Worm (Caenorhabditis elegans) whole organism, L1 larva: ENCODE data around the gene alg-1.

ENCODE experiments used
- C04F5.9 ChIP-seq: sonication (generic microtip); optimal IDR thresholded peaks from 2 replicates; lab custom pipeline; 2016; ENCODE audit warnings: missing genetic modification characterization, missing compliant biosample characterization
- C16A3.4 ChIP-seq: fragments of 150-350 bp; optimal IDR thresholded peaks from 2 replicates; lab custom pipeline; 2014; ENCODE audit warnings: missing biosample characterization, missing genetic modification characterization
- Y116A8C.19 ChIP-seq: sonication (generic microtip); optimal IDR thresholded peaks from 2 replicates; lab custom pipeline; 2016; ENCODE audit warnings: missing compliant biosample characterization, missing genetic modification characterization, borderline replicate concordance
- aly-2 ChIP-seq: fragments of 150-350 bp; optimal IDR thresholded peaks from 2 replicates; lab custom pipeline; 2014; ENCODE audit warnings: missing biosample characterization, missing genetic modification characterization
- ceh-8 ChIP-seq: fragments of 200-800 bp; sonication (Bioruptor generic); optimal IDR thresholded peaks from 2 replicates; lab custom pipeline; 2018; ENCODE audit warnings: mild to moderate bottlenecking, missing genetic modification characterization, moderate library complexity, missing compliant biosample characterization
- ceh-82 ChIP-seq, 3 experiments: fragments of 150-350 bp in 1 of 3; sonication (generic microtip) in 2 of 3; optimal IDR thresholded peaks; 2 replicates each; lab custom pipeline; 2014 to 2017; ENCODE audit warnings: missing biosample characterization in 3 of 3, missing genetic modification characterization in 3 of 3
- ces-1 ChIP-seq: fragments of 150-350 bp; optimal IDR thresholded peaks from 2 replicates; lab custom pipeline; 2014; ENCODE audit warnings: missing biosample characterization, missing genetic modification reagents, missing genetic modification characterization
- dpl-1 ChIP-seq, 3 experiments: fragments of 150-350 bp in 2 of 3; sonication (generic microtip) in 1 of 3; optimal IDR thresholded peaks; 2 replicates each; lab custom pipeline; 2014 to 2017; ENCODE audit warnings: missing biosample characterization in 3 of 3, missing genetic modification characterization in 3 of 3, missing genetic modification reagents in 3 of 3
- dsc-1 ChIP-seq: sonication (generic microtip); optimal IDR thresholded peaks from 2 replicates; lab custom pipeline; 2016; ENCODE audit warnings: mild to moderate bottlenecking, missing genetic modification characterization, missing compliant biosample characterization
- efl-1 ChIP-seq, 4 experiments: fragments of 150-350 bp; optimal IDR thresholded peaks in 3 of 4; peaks in 1 of 4; 1 replicate in 1 of 4; 2 replicates in 3 of 4; lab custom pipeline; 2014; ENCODE audit warnings: missing biosample characterization in 2 of 4, missing genetic modification characterization in 2 of 4, missing genetic modification reagents in 2 of 4
- efl-3 ChIP-seq: fragments of 200-800 bp; sonication (Bioruptor generic); optimal IDR thresholded peaks from 2 replicates; lab custom pipeline; 2018; ENCODE audit warnings: mild to moderate bottlenecking, missing genetic modification characterization, missing compliant biosample characterization
- egl-27 ChIP-seq, 2 experiments: fragments of 150-350 bp in 1 of 2; sonication (generic microtip); optimal IDR thresholded peaks; 3 replicates each; lab custom pipeline; 2017 to 2018; ENCODE audit warnings: missing biosample characterization in 2 of 2, missing genetic modification characterization in 2 of 2, missing genetic modification reagents in 2 of 2
- elt-2 ChIP-seq: sonication (generic microtip); optimal IDR thresholded peaks from 2 replicates; lab custom pipeline; 2016; ENCODE audit warnings: missing genetic modification characterization, mild to moderate bottlenecking, inconsistent platforms, missing compliant biosample characterization, missing genetic modification reagents
- elt-3 ChIP-seq, 6 experiments: fragments of 150-350 bp in 1 of 6; sonication (generic microtip); optimal IDR thresholded peaks; 2 replicates each; lab custom pipeline; 2017 to 2018; ENCODE audit warnings: missing biosample characterization in 6 of 6, missing genetic modification characterization in 6 of 6, inconsistent platforms in 1 of 6
- fkh-10 ChIP-seq: sonication (generic microtip); optimal IDR thresholded peaks from 2 replicates; lab custom pipeline; 2017; ENCODE audit warnings: missing biosample characterization, missing genetic modification reagents, missing genetic modification characterization
- fos-1 ChIP-seq: fragments of 150-350 bp; optimal IDR thresholded peaks from 2 replicates; lab custom pipeline; 2014; ENCODE audit warnings: missing biosample characterization, missing genetic modification characterization
- grh-1 ChIP-seq: fragments of 200-800 bp; sonication (Bioruptor generic); IDR thresholded peaks from 2 replicates; pipeline ENCODE4 v1.3.6; 2022; ENCODE audit warnings: missing genetic modification reagents, missing genetic modification characterization, missing compliant biosample characterization
- hlh-17 ChIP-seq: fragments of 200-800 bp; sonication (Bioruptor generic); optimal IDR thresholded peaks from 2 replicates; lab custom pipeline; 2018; ENCODE audit warnings: missing genetic modification characterization, mild to moderate bottlenecking, missing compliant biosample characterization, moderate library complexity, borderline replicate concordance
- irx-1 ChIP-seq: sonication (generic microtip); optimal IDR thresholded peaks from 2 replicates; lab custom pipeline; 2016; ENCODE audit warnings: missing genetic modification characterization, missing compliant biosample characterization
- isw-1 ChIP-seq: fragments of 200-800 bp; sonication (Bioruptor generic); IDR thresholded peaks from 2 replicates; pipeline ENCODE4 v1.3.6; 2022; ENCODE audit warnings: missing genetic modification characterization, missing compliant biosample characterization
- jun-1 ChIP-seq: fragments of 150-350 bp; optimal IDR thresholded peaks from 2 replicates; lab custom pipeline; 2014; ENCODE audit warnings: missing biosample characterization, missing genetic modification reagents, missing genetic modification characterization
- lin-14 ChIP-seq: fragments of 200-800 bp; sonication (Bioruptor generic); optimal IDR thresholded peaks from 2 replicates; lab custom pipeline; 2018; ENCODE audit warnings: mild to moderate bottlenecking, missing genetic modification characterization, moderate library complexity, missing compliant biosample characterization
- lin-15B ChIP-seq: fragments of 150-350 bp; sonication (generic microtip); optimal IDR thresholded peaks from 3 replicates; lab custom pipeline; 2014; ENCODE audit warnings: missing biosample characterization, missing genetic modification characterization
- lin-35 ChIP-seq, 2 experiments: fragments of 150-350 bp; optimal IDR thresholded peaks; 2 replicates each; lab custom pipeline; 2014; ENCODE audit warnings: missing biosample characterization in 2 of 2, missing genetic modification characterization in 2 of 2, missing genetic modification reagents in 2 of 2
- lir-3 ChIP-seq: sonication (generic microtip); optimal IDR thresholded peaks from 2 replicates; lab custom pipeline; 2016; ENCODE audit warnings: mild to moderate bottlenecking, missing genetic modification characterization, moderate library complexity, missing compliant biosample characterization; ENCODE audit not compliant: poor library complexity
- mef-2 ChIP-seq: fragments of 150-350 bp; optimal IDR thresholded peaks from 2 replicates; lab custom pipeline; 2014; ENCODE audit warnings: missing biosample characterization, missing genetic modification characterization
- mep-1 ChIP-seq: fragments of 150-350 bp; optimal IDR thresholded peaks from 2 replicates; lab custom pipeline; 2014; ENCODE audit warnings: missing biosample characterization, missing genetic modification characterization
- nhr-20 ChIP-seq: sonication (generic microtip); optimal IDR thresholded peaks from 2 replicates; lab custom pipeline; 2016; ENCODE audit warnings: mild to moderate bottlenecking, missing genetic modification characterization, missing compliant biosample characterization
- nhr-28 ChIP-seq: fragments of 150-350 bp; optimal IDR thresholded peaks from 2 replicates; lab custom pipeline; 2014; ENCODE audit warnings: missing biosample characterization, missing genetic modification characterization
- nhr-47 ChIP-seq: sonication (generic microtip); optimal IDR thresholded peaks from 2 replicates; lab custom pipeline; 2016; ENCODE audit warnings: mild to moderate bottlenecking, missing genetic modification characterization, moderate library complexity, missing compliant biosample characterization
- nhr-71 ChIP-seq: sonication (generic microtip); optimal IDR thresholded peaks from 2 replicates; lab custom pipeline; 2016; ENCODE audit warnings: mild to moderate bottlenecking, missing genetic modification characterization, moderate library complexity, missing compliant biosample characterization
- nhr-84 ChIP-seq: sonication (generic microtip); optimal IDR thresholded peaks from 2 replicates; lab custom pipeline; 2017; ENCODE audit warnings: missing biosample characterization, missing genetic modification characterization
- nhr-85 ChIP-seq: sonication (generic microtip); peaks from one replicate; lab custom pipeline; 2016; ENCODE audit warnings: missing genetic modification characterization, inconsistent platforms, missing compliant biosample characterization
- snu-23 ChIP-seq: sonication (generic microtip); optimal IDR thresholded peaks from 2 replicates; lab custom pipeline; 2016; ENCODE audit warnings: missing genetic modification characterization, missing compliant biosample characterization
- sptf-1 ChIP-seq: fragments of 150-350 bp; optimal IDR thresholded peaks from 2 replicates; lab custom pipeline; 2014; ENCODE audit warnings: missing biosample characterization, missing genetic modification characterization
- sup-37 ChIP-seq: fragments of 200-800 bp; sonication (Bioruptor generic); optimal IDR thresholded peaks from 2 replicates; lab custom pipeline; 2018; ENCODE audit warnings: mild to moderate bottlenecking, missing genetic modification characterization, missing compliant biosample characterization
- tbx-2 ChIP-seq: sonication (generic microtip); optimal IDR thresholded peaks from 2 replicates; lab custom pipeline; 2016; ENCODE audit warnings: missing genetic modification characterization, missing compliant biosample characterization
- tlp-1 ChIP-seq: fragments of 150-350 bp; optimal IDR thresholded peaks from 2 replicates; lab custom pipeline; 2014; ENCODE audit warnings: missing biosample characterization, missing genetic modification characterization
- unc-30 ChIP-seq: sonication (generic microtip); optimal IDR thresholded peaks from 2 replicates; lab custom pipeline; 2017; ENCODE audit warnings: missing biosample characterization, missing genetic modification characterization
- xbp-1 ChIP-seq: sonication (generic microtip); optimal IDR thresholded peaks from 2 replicates; lab custom pipeline; 2016; ENCODE audit warnings: missing genetic modification characterization, missing compliant biosample characterization
- ztf-11 ChIP-seq, 2 experiments: sonication (generic microtip); optimal IDR thresholded peaks; 2 replicates each; lab custom pipeline; 2016 to 2017; ENCODE audit warnings: missing genetic modification characterization in 2 of 2, missing biosample characterization in 1 of 2, missing compliant biosample characterization in 1 of 2

alg-1 gene

DNA sequence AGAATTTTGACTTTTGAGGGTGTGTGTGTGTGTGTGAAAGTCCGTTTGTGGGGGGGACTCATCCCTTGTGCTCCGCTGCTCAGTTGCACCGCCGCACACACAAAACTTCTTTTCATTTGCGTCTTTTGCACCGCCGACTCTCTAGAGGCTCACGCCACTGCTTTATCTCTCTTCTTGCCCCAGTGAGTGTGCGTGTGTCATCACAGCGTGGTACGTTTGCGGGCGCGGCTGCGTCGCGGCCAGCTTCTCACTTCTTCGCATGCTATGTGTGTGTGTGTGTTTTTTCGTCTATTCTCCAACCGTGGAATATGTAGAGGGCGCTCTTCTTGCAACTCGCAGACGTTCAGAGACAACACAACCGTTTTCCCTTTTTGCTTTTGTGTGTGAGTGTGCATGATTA is 3.4 kb upstream of the alg-1 start (continued):
- no peak for TF ChIP-seq nhr-84
- TF ChIP-seq nhr-28 (tag; lab: Kevin White, UChicago): no peak
- no peak for TF ChIP-seq lin-15B
- peak; percentile 73 for TF ChIP-seq nhr-71
- no peak for TF ChIP-seq nhr-85 (tag; lab: Kevin White, UChicago)
- TF ChIP-seq C16A3.4 (tag; lab: Kevin White, UChicago): peak; percentile 24
- 0 out of 2 replicates have a peak, but pooled peaks have one; percentile 14 for TF ChIP-seq isw-1 (GFP tag; lab: Robert Waterston, UW)
- peak; percentile 62 for TF ChIP-seq snu-23 (GFP tag; lab: Kevin White, UChicago)

DNA sequence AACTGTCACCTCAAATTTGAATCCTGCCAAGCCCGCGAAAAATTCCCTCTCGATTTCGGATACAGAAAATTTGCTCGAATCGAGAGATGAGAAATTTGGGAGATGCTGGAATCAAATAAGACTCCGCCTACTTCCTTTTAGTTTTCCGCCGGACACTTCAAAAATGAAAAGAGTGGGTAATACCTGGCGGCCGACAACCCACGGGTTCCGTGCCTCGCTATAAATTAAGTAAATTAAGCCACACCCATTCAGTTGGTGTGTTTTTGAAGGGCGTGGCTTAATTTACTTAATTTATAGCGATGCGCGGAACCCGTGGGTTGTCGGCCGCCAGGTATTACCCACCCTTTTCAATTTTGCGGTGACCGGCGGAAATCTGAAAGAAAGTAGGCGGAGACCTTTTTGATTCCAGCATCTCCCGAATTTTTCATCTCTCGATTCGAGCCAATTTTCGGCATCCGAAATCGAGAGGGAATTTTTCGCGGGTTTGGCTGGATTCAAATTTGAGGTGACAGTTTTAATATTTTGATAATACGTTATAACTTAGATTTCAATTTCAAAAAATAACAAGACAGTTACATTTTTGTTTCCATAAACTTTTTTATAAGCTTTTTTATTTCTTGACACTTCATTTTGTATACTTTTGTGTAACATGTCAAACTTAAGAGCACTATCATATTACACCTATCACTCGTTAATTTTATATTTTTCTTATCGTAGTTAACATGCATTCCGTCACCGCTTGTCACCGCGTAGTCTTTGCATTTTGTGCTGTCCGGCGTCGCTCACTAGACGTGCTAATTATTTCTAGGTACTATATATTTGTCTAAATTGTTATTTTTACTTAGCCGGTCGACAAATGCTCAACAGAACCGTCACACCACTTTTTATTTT is 2.0 kb upstream of the alg-1 start:
- TF ChIP-seq elt-2 (tag; lab: Kevin White, UChicago) (peak; percentile 25), dpl-1 (GFP tag; optimal IDR thresholded peaks at IDR 0.05; lab: Kevin White, UChicago) (no peak)

DNA sequence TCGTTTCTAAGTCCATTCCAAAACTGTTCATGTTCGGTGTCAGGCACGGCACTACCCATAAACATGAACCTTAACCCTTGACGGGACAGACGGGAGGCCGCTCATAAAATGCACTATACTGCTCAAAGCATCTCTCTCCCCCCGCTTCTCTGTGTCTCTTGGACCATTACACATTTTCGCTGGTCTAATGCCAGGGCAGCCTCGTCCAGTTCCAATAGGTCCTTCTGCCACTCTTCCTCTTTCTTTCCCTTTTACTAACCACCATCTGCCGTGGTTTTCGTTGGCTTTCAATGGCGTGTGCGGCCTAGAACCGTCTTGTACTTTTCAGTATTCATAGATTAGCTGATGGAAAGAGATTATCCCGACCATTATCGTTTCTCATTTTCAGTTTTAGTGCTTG is 743 bp upstream of the alg-1 start:
- peak in 1 of 3 experiments; percentile 1 for TF ChIP-seq ceh-82 (tag; optimal IDR thresholded peaks at IDR 0.05; lab: Kevin White, UChicago)
- TF ChIP-seq dsc-1 (tag; lab: Kevin White, UChicago): peak; percentile 22
- no peak for TF ChIP-seq efl-1 (optimal IDR thresholded peaks at IDR 0.05; lab: Kevin White, UChicago)
- peak in 1 of 2 experiments; percentile 36 for TF ChIP-seq efl-1 (GFP tag; optimal IDR thresholded peaks at IDR 0.05 in 1 of 2; lab: Kevin White, UChicago)
- no peak for TF ChIP-seq mep-1
- TF ChIP-seq ztf-11 (tag; optimal IDR thresholded peaks at IDR 0.05; lab: Kevin White, UChicago): peak in 1 of 2 experiments; percentile 9
- peak; percentile 20 for TF ChIP-seq lin-14 (GFP tag; lab: Kevin White, UChicago)
- no peak for TF ChIP-seq elt-3 (tag; optimal IDR thresholded peaks at IDR 0.05; lab: Kevin White, UChicago)
- no peak for TF ChIP-seq nhr-20

DNA sequence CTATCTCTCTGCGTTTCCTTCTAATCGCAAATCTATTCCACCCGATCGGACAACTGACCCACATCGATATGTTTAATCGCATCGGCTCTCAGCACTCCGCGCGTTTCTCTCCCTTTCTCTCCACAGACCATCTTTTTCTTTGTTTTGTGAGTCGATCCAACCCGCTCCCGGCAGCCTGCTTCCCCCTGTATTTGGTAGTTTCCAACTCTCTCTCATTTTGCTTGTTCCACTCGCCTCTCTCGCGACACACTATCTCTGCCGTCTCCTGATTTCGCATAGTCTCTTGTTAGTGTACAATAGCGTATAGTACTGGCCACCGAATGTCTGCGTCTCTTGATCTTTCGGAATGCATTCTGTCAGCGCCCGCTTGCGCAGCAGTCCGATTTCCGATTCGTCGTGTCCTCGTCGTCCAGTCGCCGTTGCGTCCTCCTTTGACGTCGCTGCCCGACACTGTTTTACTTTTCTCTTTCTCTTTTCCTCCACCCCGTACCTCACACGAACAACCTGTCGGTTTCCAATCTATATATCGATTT is 1.8 kb downstream of the alg-1 start:
- TF ChIP-seq dpl-1 (GFP tag; optimal IDR thresholded peaks at IDR 0.05; lab: Kevin White, UChicago) (no peak), nhr-47 (tag; lab: Kevin White, UChicago) (peak; percentile 58), C16A3.4 (tag; lab: Kevin White, UChicago) (peak; percentile 22), ces-1 (GFP tag; lab: Kevin White, UChicago) (no peak), sptf-1 (tag; lab: Kevin White, UChicago) (no peak), grh-1 (GFP tag; lab: Robert Waterston, UW) (peak; percentile 74), jun-1 (tag; lab: Kevin White, UChicago) (peak; percentile 44), nhr-71 (peak; percentile 73), nhr-28 (tag; lab: Kevin White, UChicago) (no peak), fos-1 (tag; lab: Kevin White, UChicago) (peak; percentile 34), elt-2 (tag; lab: Kevin White, UChicago) (no peak), xbp-1 (tag; lab: Kevin White, UChicago) (peak; percentile 40), mep-1 (peak; percentile 54), C04F5.9 (no peak), sup-37 (no peak), lin-35 (GFP tag; optimal IDR thresholded peaks at IDR 0.05; lab: Kevin White, UChicago) (peak; percentile 6 to 63), elt-3 (tag; optimal IDR thresholded peaks at IDR 0.05; lab: Kevin White, UChicago) (peak in 4 of 6 experiments; percentile 56 to 76 (median 68)), efl-3 (GFP tag; lab: Kevin White, UChicago) (no peak), tlp-1 (tag; lab: Kevin White, UChicago) (no peak), ceh-8 (GFP tag; lab: Kevin White, UChicago) (no peak), snu-23 (GFP tag; lab: Kevin White, UChicago) (peak; percentile 68), mef-2 (no peak), hlh-17 (GFP tag; lab: Kevin White, UChicago) (no peak), ceh-82 (tag; optimal IDR thresholded peaks at IDR 0.05; lab: Kevin White, UChicago) (peak; percentile 15 to 38 (median 21)), Y116A8C.19 (tag; lab: Kevin White, UChicago) (no peak), nhr-85 (tag; lab: Kevin White, UChicago) (peak; percentile 94), tbx-2 (tag; lab: Kevin White, UChicago) (peak; percentile 63), efl-1 (optimal IDR thresholded peaks at IDR 0.05; lab: Kevin White, UChicago) (peak; percentile 13 to 50), efl-1 (GFP tag; optimal IDR thresholded peaks at IDR 0.05 in 1 of 2; lab: Kevin White, UChicago) (peak in 1 of 2 experiments; percentile 75), lir-3 (tag; lab: Kevin White, UChicago) (no peak), irx-1 (no peak), fkh-10 (GFP tag; lab: Kevin White, UChicago) (no peak), aly-2 (tag; lab: Kevin White, UChicago) (no peak), egl-27 (tag; optimal IDR thresholded peaks at IDR 0.05; lab: Kevin White, UChicago) (peak; percentile 38 to 72), unc-30 (tag; lab: Kevin White, UChicago) (no peak)
